Worm (Caenorhabditis elegans) whole organism, early embryonic: ENCODE results near the gene E02C12.10.

Experiments used
- B0310.2 ChIP-seq: sonication (generic microtip); optimal IDR thresholded peaks from 2 replicates; lab custom pipeline; 2016; ENCODE audit warnings: mild to moderate bottlenecking, missing genetic modification characterization, missing compliant biosample characterization
- F13C5.2 ChIP-seq: sonication (generic microtip); optimal IDR thresholded peaks from 2 replicates; lab custom pipeline; 2017; ENCODE audit warnings: mild to moderate bottlenecking, missing genetic modification characterization, inconsistent platforms, missing compliant biosample characterization
- aly-1 ChIP-seq: sonication (generic microtip); optimal IDR thresholded peaks from 2 replicates; lab custom pipeline; 2016; ENCODE audit warnings: missing genetic modification characterization, missing compliant biosample characterization
- ama-1 ChIP-seq: fragments of 150-350 bp; optimal IDR thresholded peaks from 2 replicates; lab custom pipeline; 2014
- ceh-13 ChIP-seq: fragments of 200-800 bp; sonication (Bioruptor generic); optimal IDR thresholded peaks from 2 replicates; lab custom pipeline; 2018; ENCODE audit warnings: mild to moderate bottlenecking, missing genetic modification characterization, missing compliant biosample characterization
- ceh-36 ChIP-seq: sonication (generic microtip); optimal IDR thresholded peaks from 2 replicates; lab custom pipeline; 2016; ENCODE audit warnings: missing genetic modification characterization, inconsistent platforms, missing compliant biosample characterization
- ets-7 ChIP-seq: sonication (generic microtip); optimal IDR thresholded peaks from 2 replicates; lab custom pipeline; 2016; ENCODE audit warnings: missing genotype, missing genetic modification characterization, missing compliant biosample characterization
- flt-1 ChIP-seq: fragments of 200-800 bp; sonication (Bioruptor generic); IDR thresholded peaks from 2 replicates; pipeline ENCODE4 v1.3.6; 2022; ENCODE audit warnings: missing genetic modification characterization, missing compliant biosample characterization
- hmbx-1 ChIP-seq: sonication (generic microtip); optimal IDR thresholded peaks from 2 replicates; lab custom pipeline; 2016; ENCODE audit warnings: mild to moderate bottlenecking, missing genetic modification characterization, missing compliant biosample characterization
- hmg-4 ChIP-seq: fragments of 200-800 bp; sonication (Bioruptor generic); optimal IDR thresholded peaks from 2 replicates; lab custom pipeline; 2018; ENCODE audit warnings: mild to moderate bottlenecking, missing genetic modification characterization, missing compliant biosample characterization
- hnd-1 ChIP-seq: sonication (generic microtip); optimal IDR thresholded peaks from 2 replicates; lab custom pipeline; 2016; ENCODE audit warnings: missing genetic modification characterization, missing compliant biosample characterization
- scrt-1 ChIP-seq: fragments of 200-800 bp; sonication (Bioruptor generic); IDR thresholded peaks from 2 replicates; pipeline ENCODE4 v1.3.6; 2022; ENCODE audit warnings: missing genetic modification characterization, missing compliant biosample characterization
- sea-1 ChIP-seq: fragments of 200-800 bp; sonication (Bioruptor generic); conservative IDR thresholded peaks from 2 replicates; pipeline ENCODE4 v1.3.6; 2022; ENCODE audit warnings: missing genetic modification characterization, missing compliant biosample characterization
- tra-4 ChIP-seq: sonication (generic microtip); optimal IDR thresholded peaks from 2 replicates; lab custom pipeline; 2017; ENCODE audit warnings: missing genetic modification characterization, missing compliant biosample characterization

DNA sequence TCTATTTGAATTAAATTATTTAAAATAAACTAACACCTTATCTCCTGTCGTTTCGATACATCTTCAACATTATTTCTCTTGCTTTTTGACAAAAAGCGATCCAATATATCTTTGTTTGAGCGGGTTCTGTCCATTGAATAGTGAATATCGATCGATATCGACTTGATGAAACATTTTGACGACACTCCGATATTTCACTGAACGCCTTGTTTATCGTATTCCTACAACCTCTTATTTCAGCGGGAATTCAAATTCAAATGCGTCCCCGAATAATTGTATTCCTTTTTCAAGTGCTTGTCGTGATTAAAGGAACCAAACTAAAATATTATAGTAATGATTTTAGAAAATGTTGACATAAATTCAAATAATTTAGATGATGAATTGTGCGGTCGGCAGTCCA lies 31.4 kb downstream of the E02C12.10 start, which contains the start of the genes K07B1.7 and try-5:
- TF ChIP-seq hmg-4 (GFP tag; lab: Kevin White, UChicago) (no peak), ceh-36 (tag; lab: Kevin White, UChicago) (no peak), scrt-1 (GFP tag; lab: Robert Waterston, UW) (no peak), ama-1 (lab: Kevin White, UChicago) (no peak), hnd-1 (tag; lab: Kevin White, UChicago) (no peak), ceh-13 (GFP tag; lab: Kevin White, UChicago) (no peak), tra-4 (tag; lab: Kevin White, UChicago) (no peak), B0310.2 (tag; lab: Kevin White, UChicago) (no peak), F13C5.2 (tag; lab: Kevin White, UChicago) (no peak), hmbx-1 (tag; lab: Kevin White, UChicago) (no peak), aly-1 (no peak), ets-7 (tag; lab: Kevin White, UChicago) (no peak), flt-1 (GFP tag; lab: Robert Waterston, UW) (no peak), sea-1 (GFP tag; lab: Robert Waterston, UW) (no peak)
